Worm (Caenorhabditis elegans) whole organism, L4 larva: ENCODE measurements around the gene nprl-3.

Experiments used
- F10B5.3 ChIP-seq: sonication (generic microtip); optimal IDR thresholded peaks from 2 replicates; lab custom pipeline; 2016; ENCODE audit warnings: mild to moderate bottlenecking, missing genetic modification characterization, missing compliant biosample characterization
- F26F4.8 ChIP-seq: fragments of 200-800 bp; sonication (Bioruptor generic); conservative IDR thresholded peaks from 2 replicates; pipeline ENCODE4 v1.3.6; 2022; ENCODE audit warnings: missing genetic modification characterization, missing compliant biosample characterization
- R02D3.7 ChIP-seq: fragments of 150-350 bp; sonication (generic microtip); optimal IDR thresholded peaks from 3 replicates; lab custom pipeline; 2014; ENCODE audit warnings: missing biosample characterization, missing genetic modification characterization
- Y105C5A.15 ChIP-seq: fragments of 200-800 bp; sonication (Bioruptor generic); IDR thresholded peaks from 2 replicates; pipeline ENCODE4 v1.3.6; 2022; ENCODE audit warnings: missing genetic modification characterization, missing compliant biosample characterization
- Y75B8A.6 ChIP-seq: fragments of 200-800 bp; sonication (Bioruptor generic); IDR thresholded peaks from 2 replicates; pipeline ENCODE4 v1.3.6; 2022; ENCODE audit warnings: missing genetic modification reagents, missing genetic modification characterization, missing compliant biosample characterization
- ZK546.5 ChIP-seq, 2 experiments: sonication (generic microtip); optimal IDR thresholded peaks; 2 replicates each; lab custom pipeline; 2017; ENCODE audit warnings: missing biosample characterization in 2 of 2, missing genetic modification characterization in 2 of 2
- arid-1 ChIP-seq: fragments of 200-800 bp; sonication (Bioruptor generic); conservative IDR thresholded peaks from 2 replicates; pipeline ENCODE4 v1.3.6; 2022; ENCODE audit warnings: missing genetic modification reagents, missing genetic modification characterization, missing compliant biosample characterization
- ceh-32 ChIP-seq: sonication (generic microtip); optimal IDR thresholded peaks from 2 replicates; lab custom pipeline; 2016; ENCODE audit warnings: mild to moderate bottlenecking, missing genetic modification characterization, missing compliant biosample characterization; ENCODE audit not compliant: poor library complexity
- ceh-62 ChIP-seq: sonication (generic microtip); optimal IDR thresholded peaks from 2 replicates; lab custom pipeline; 2017; ENCODE audit warnings: missing biosample characterization, missing genetic modification characterization
- ces-1 ChIP-seq: fragments of 150-350 bp; sonication (generic microtip); optimal IDR thresholded peaks from 4 replicates; lab custom pipeline; 2014; ENCODE audit warnings: missing biosample characterization, missing genetic modification reagents, missing genetic modification characterization
- ctbp-1 ChIP-seq: fragments of 200-800 bp; sonication (Bioruptor generic); IDR thresholded peaks from 2 replicates; pipeline ENCODE4 v1.3.6; 2022; ENCODE audit warnings: missing genetic modification reagents, missing genetic modification characterization, missing compliant biosample characterization
- daf-8 ChIP-seq: fragments of 200-800 bp; sonication (Bioruptor generic); IDR thresholded peaks from 2 replicates; pipeline ENCODE4 v1.3.6; 2022; ENCODE audit warnings: missing genetic modification characterization, missing compliant biosample characterization
- dmd-6 ChIP-seq: fragments of 200-800 bp; sonication (Bioruptor generic); IDR thresholded peaks from 2 replicates; pipeline ENCODE4 v1.3.6; 2022; ENCODE audit warnings: missing genetic modification reagents, missing genetic modification characterization, missing compliant biosample characterization
- dmd-8 ChIP-seq: fragments of 200-800 bp; sonication (Bioruptor generic); IDR thresholded peaks from 2 replicates; pipeline ENCODE4 v1.3.6; 2022; ENCODE audit warnings: missing genetic modification characterization, missing compliant biosample characterization
- dpl-1 ChIP-seq: fragments of 150-350 bp; optimal IDR thresholded peaks from 2 replicates; lab custom pipeline; 2014; ENCODE audit warnings: missing biosample characterization, missing genetic modification reagents, missing genetic modification characterization
- duxl-1 ChIP-seq: sonication (generic microtip); optimal IDR thresholded peaks from 2 replicates; lab custom pipeline; 2016; ENCODE audit warnings: mild to moderate bottlenecking, missing genetic modification characterization, moderate library complexity, missing compliant biosample characterization; ENCODE audit not compliant: poor library complexity
- dve-1 ChIP-seq: sonication (generic microtip); optimal IDR thresholded peaks from 2 replicates; lab custom pipeline; 2017; ENCODE audit warnings: antibody characterized with exemption, mild to moderate bottlenecking, missing genetic modification characterization, missing compliant biosample characterization; ENCODE audit not compliant: insufficient read depth
- fkh-10 ChIP-seq: fragments of 150-350 bp; optimal IDR thresholded peaks from 2 replicates; lab custom pipeline; 2014; ENCODE audit warnings: missing biosample characterization, missing genetic modification reagents, missing genetic modification characterization
- hlh-11 ChIP-seq: fragments of 200-800 bp; sonication (Bioruptor generic); optimal IDR thresholded peaks from 2 replicates; lab custom pipeline; 2018; ENCODE audit warnings: mild to moderate bottlenecking, missing genetic modification characterization, missing compliant biosample characterization
- hlh-30 ChIP-seq: sonication (generic microtip); optimal IDR thresholded peaks from 2 replicates; lab custom pipeline; 2017; ENCODE audit warnings: antibody characterized with exemption, mild to moderate bottlenecking, missing genetic modification characterization, missing compliant biosample characterization; ENCODE audit not compliant: insufficient read depth
- hmg-1.1 ChIP-seq: fragments of 200-800 bp; sonication (Bioruptor generic); IDR thresholded peaks from 2 replicates; pipeline ENCODE4 v1.3.6; 2022; ENCODE audit warnings: missing genetic modification reagents, missing genetic modification characterization, missing compliant biosample characterization
- lim-7 ChIP-seq: fragments of 200-800 bp; sonication (Bioruptor generic); IDR thresholded peaks from 2 replicates; pipeline ENCODE4 v1.3.6; 2022; ENCODE audit warnings: missing genetic modification characterization, missing compliant biosample characterization
- lin-15B ChIP-seq: fragments of 150-350 bp; sonication (generic microtip); optimal IDR thresholded peaks from 3 replicates; lab custom pipeline; 2014; ENCODE audit warnings: missing biosample characterization, missing genetic modification characterization
- lin-29 ChIP-seq: fragments of 200-800 bp; sonication (Bioruptor generic); IDR thresholded peaks from 2 replicates; pipeline ENCODE4 v1.3.6; 2022; ENCODE audit warnings: missing genetic modification reagents, missing genetic modification characterization, missing compliant biosample characterization
- lin-38 ChIP-seq: fragments of 200-800 bp; sonication (Bioruptor generic); IDR thresholded peaks from 2 replicates; pipeline ENCODE4 v1.3.6; 2022; ENCODE audit warnings: missing genetic modification reagents, missing genetic modification characterization, missing compliant biosample characterization
- mdt-29 ChIP-seq: fragments of 200-800 bp; sonication (Bioruptor generic); IDR thresholded peaks from 2 replicates; pipeline ENCODE4 v1.3.6; 2022; ENCODE audit warnings: missing genetic modification reagents, missing genetic modification characterization, missing compliant biosample characterization
- mep-1 ChIP-seq: fragments of 150-350 bp; sonication (generic microtip); optimal IDR thresholded peaks from 3 replicates; lab custom pipeline; 2014; ENCODE audit warnings: missing biosample characterization, missing genetic modification characterization
- mxl-2 ChIP-seq: fragments of 200-800 bp; sonication (Bioruptor generic); conservative IDR thresholded peaks from 2 replicates; pipeline ENCODE4 v1.3.6; 2022; ENCODE audit warnings: missing genetic modification reagents, missing genetic modification characterization, missing compliant biosample characterization
- mxl-3 ChIP-seq: fragments of 200-800 bp; sonication (Bioruptor generic); optimal IDR thresholded peaks from 2 replicates; lab custom pipeline; 2018; ENCODE audit warnings: mild to moderate bottlenecking, missing genetic modification characterization, missing compliant biosample characterization
- nhr-111 ChIP-seq: fragments of 200-800 bp; sonication (Bioruptor generic); optimal IDR thresholded peaks from 2 replicates; lab custom pipeline; 2018; ENCODE audit warnings: mild to moderate bottlenecking, missing genetic modification characterization, missing compliant biosample characterization
- nhr-237 ChIP-seq: sonication (generic microtip); optimal IDR thresholded peaks from 2 replicates; lab custom pipeline; 2017; ENCODE audit warnings: missing biosample characterization, missing genetic modification characterization
- nhr-42 ChIP-seq: fragments of 200-800 bp; sonication (Bioruptor generic); IDR thresholded peaks from 2 replicates; pipeline ENCODE4 v1.3.6; 2022; ENCODE audit warnings: missing genetic modification characterization, missing compliant biosample characterization
- nhr-48 ChIP-seq: sonication (generic microtip); optimal IDR thresholded peaks from 2 replicates; lab custom pipeline; 2016; ENCODE audit warnings: mild to moderate bottlenecking, missing genetic modification characterization, missing compliant biosample characterization
- nhr-6 ChIP-seq: fragments of 150-350 bp; optimal IDR thresholded peaks from 2 replicates; lab custom pipeline; 2014; ENCODE audit warnings: missing biosample characterization, missing genetic modification characterization
- pha-4 ChIP-seq, 2 experiments: fragments of 150-350 bp in 1 of 2; fragments of 200-800 bp in 1 of 2; sonication (Bioruptor generic) in 1 of 2; IDR thresholded peaks in 1 of 2; optimal IDR thresholded peaks in 1 of 2; 2 replicates each; pipeline versions ENCODE4 v1.3.6 to Lab custom; 2014 to 2022; ENCODE audit warnings: missing genetic modification characterization in 2 of 2, missing genetic modification reagents in 2 of 2, missing biosample characterization in 1 of 2, missing compliant biosample characterization in 1 of 2
- php-3 ChIP-seq: fragments of 200-800 bp; sonication (Bioruptor generic); IDR thresholded peaks from 2 replicates; pipeline ENCODE4 v1.3.6; 2022; ENCODE audit warnings: missing genetic modification reagents, missing genetic modification characterization, missing compliant biosample characterization
- saeg-2 ChIP-seq: fragments of 200-800 bp; sonication (Bioruptor generic); IDR thresholded peaks from 2 replicates; pipeline ENCODE4 v1.3.6; 2022; ENCODE audit warnings: missing genetic modification reagents, missing genetic modification characterization, missing compliant biosample characterization
- set-16 ChIP-seq: fragments of 200-800 bp; sonication (Bioruptor generic); IDR thresholded peaks from 2 replicates; pipeline ENCODE4 v1.3.6; 2022; ENCODE audit warnings: missing genetic modification reagents, missing genetic modification characterization, missing compliant biosample characterization
- snpc-1.2 ChIP-seq: fragments of 200-800 bp; sonication (Bioruptor generic); IDR thresholded peaks from 2 replicates; pipeline ENCODE4 v1.3.6; 2022; ENCODE audit warnings: missing genetic modification reagents, missing genetic modification characterization, missing compliant biosample characterization
- snpc-4 ChIP-seq: fragments of 150-350 bp; optimal IDR thresholded peaks from 2 replicates; lab custom pipeline; 2014; ENCODE audit warnings: missing biosample characterization, missing genetic modification characterization
- tra-1 ChIP-seq: fragments of 200-800 bp; sonication (Bioruptor generic); IDR thresholded peaks from 2 replicates; pipeline ENCODE4 v1.3.6; 2022; ENCODE audit warnings: missing genetic modification reagents, missing genetic modification characterization, missing compliant biosample characterization
- unc-62 ChIP-seq, 3 experiments: fragments of 150-350 bp in 1 of 3; sonication (generic microtip); optimal IDR thresholded peaks in 2 of 3; peaks in 1 of 3; 1 replicate in 1 of 3; 2 replicates in 2 of 3; lab custom pipeline; 2014 to 2017; ENCODE audit warnings: missing biosample characterization in 3 of 3, missing genetic modification characterization in 3 of 3, missing genetic modification reagents in 3 of 3, missing genotype in 1 of 3
- vab-7 ChIP-seq: fragments of 200-800 bp; sonication (Bioruptor generic); IDR thresholded peaks from 2 replicates; pipeline ENCODE4 v1.3.6; 2022; ENCODE audit warnings: missing genetic modification reagents, missing genetic modification characterization, missing compliant biosample characterization
- zag-1 ChIP-seq: fragments of 150-350 bp; optimal IDR thresholded peaks from 2 replicates; lab custom pipeline; 2014; ENCODE audit warnings: missing biosample characterization, missing genetic modification characterization
- zfp-3 ChIP-seq: fragments of 200-800 bp; sonication (Bioruptor generic); conservative IDR thresholded peaks from 2 replicates; pipeline ENCODE4 v1.3.6; 2022; ENCODE audit warnings: missing genetic modification reagents, missing genetic modification characterization, missing compliant biosample characterization
- zip-2 ChIP-seq: fragments of 150-350 bp; optimal IDR thresholded peaks from 2 replicates; lab custom pipeline; 2014; ENCODE audit warnings: missing biosample characterization, missing genetic modification characterization
- ztf-11 ChIP-seq: fragments of 150-350 bp; optimal IDR thresholded peaks from 2 replicates; lab custom pipeline; 2014; ENCODE audit warnings: missing biosample characterization, missing genetic modification characterization

Gene nprl-3

ce11 chrIV:8266024-8266949, 31.0 kb upstream of the nprl-3 start:
- TF ChIP-seq lin-29 (GFP tag; lab: Robert Waterston, UW) (no peak), lin-38 (peak; percentile 43; the same call in 1 of the 2 replicates), F26F4.8 (GFP tag; lab: Robert Waterston, UW) (no peak), set-16 (peak; percentile 84), hmg-1.1 (GFP tag; lab: Robert Waterston, UW) (no peak), dmd-8 (GFP tag; lab: Robert Waterston, UW) (peak; percentile 68; the same call in 1 of the 2 replicates), pha-4 (GFP tag; IDR thresholded peaks at IDR 0.05; lab: Robert Waterston, UW) (peak; percentile 16; the same call in 1 of the 2 replicates), pha-4 (tag; optimal IDR thresholded peaks at IDR 0.05; lab: Kevin White, UChicago) (no peak), fkh-10 (GFP tag; lab: Kevin White, UChicago) (no peak), lin-15B (tag; lab: Kevin White, UChicago) (no peak), mep-1 (no peak), mxl-3 (GFP tag; lab: Kevin White, UChicago) (peak; percentile 14), mxl-2 (GFP tag; lab: Robert Waterston, UW) (0 out of 2 replicates have a peak, but pooled peaks have one; percentile 12), nhr-42 (GFP tag; lab: Robert Waterston, UW) (no peak), ceh-62 (tag; lab: Kevin White, UChicago) (no peak), ceh-32 (tag; lab: Kevin White, UChicago) (no peak), vab-7 (GFP tag; lab: Robert Waterston, UW) (no peak), daf-8 (no peak), R02D3.7 (tag; lab: Kevin White, UChicago) (no peak), dpl-1 (GFP tag; lab: Kevin White, UChicago) (no peak), tra-1 (GFP tag; lab: Robert Waterston, UW) (0 out of 2 replicates have a peak, but pooled peaks have one; percentile 19), Y75B8A.6 (GFP tag; lab: Robert Waterston, UW) (peak; percentile 15; the same call in 1 of the 2 replicates), hlh-11 (tag; lab: Kevin White, UChicago) (no peak), zag-1 (no peak), nhr-6 (tag; lab: Kevin White, UChicago) (no peak), Y105C5A.15 (no peak), zip-2 (tag; lab: Kevin White, UChicago) (no peak), nhr-111 (GFP tag; lab: Kevin White, UChicago) (no peak), ZK546.5 (tag; optimal IDR thresholded peaks at IDR 0.05; lab: Kevin White, UChicago) (no peak), lim-7 (no peak; the same call in 1 of the 2 replicates), duxl-1 (tag; lab: Kevin White, UChicago) (no peak), saeg-2 (GFP tag; lab: Robert Waterston, UW) (no peak), nhr-237 (no peak), nhr-48 (peak; percentile 34), zfp-3 (GFP tag; lab: Robert Waterston, UW) (peak; percentile 93), snpc-4 (no peak), ces-1 (GFP tag; lab: Kevin White, UChicago) (no peak), hlh-30 (tag; lab: Kevin White, UChicago) (no peak), ztf-11 (tag; lab: Kevin White, UChicago) (no peak), F10B5.3 (tag; lab: Kevin White, UChicago) (no peak), php-3 (GFP tag; lab: Robert Waterston, UW) (no peak), unc-62 (GFP tag; optimal IDR thresholded peaks at IDR 0.05 in 1 of 2; lab: Kevin White, UChicago) (no peak), unc-62 (tag; optimal IDR thresholded peaks at IDR 0.05; lab: Kevin White, UChicago) (no peak), dmd-6 (peak; percentile 50), ctbp-1 (GFP tag; lab: Robert Waterston, UW) (no peak), mdt-29 (GFP tag; lab: Robert Waterston, UW) (no peak), arid-1 (GFP tag; lab: Robert Waterston, UW) (0 out of 2 replicates have a peak, but pooled peaks have one; percentile 25), snpc-1.2 (0 out of 2 replicates have a peak, but pooled peaks have one; percentile 12), dve-1 (no peak)
